Worm (Caenorhabditis elegans) whole organism, L2 larva: ENCODE data around the gene fbxa-169.
"Not testable (repeated sequence)": the region's sequence is repeated elsewhere in the genome, so short reads cannot be mapped to it uniquely, and the experiment has no call there.

Experiments
- C34F6.9 ChIP-seq: fragments of 150-350 bp; optimal IDR thresholded peaks from 2 replicates; lab custom pipeline; 2014; ENCODE audit warnings: missing biosample characterization, missing genetic modification characterization
- F13H6.1 ChIP-seq: sonication (generic microtip); optimal IDR thresholded peaks from 2 replicates; lab custom pipeline; 2016; ENCODE audit warnings: missing genetic modification characterization, missing compliant biosample characterization
- R02D3.7 ChIP-seq: fragments of 150-350 bp; optimal IDR thresholded peaks from 2 replicates; lab custom pipeline; 2014; ENCODE audit warnings: missing biosample characterization, missing genetic modification characterization
- Y55F3AM.14 ChIP-seq: fragments of 200-800 bp; sonication (Bioruptor generic); optimal IDR thresholded peaks from 2 replicates; lab custom pipeline; 2018; ENCODE audit warnings: mild to moderate bottlenecking, missing genetic modification characterization, missing compliant biosample characterization
- ZK546.5 ChIP-seq: sonication (generic microtip); optimal IDR thresholded peaks from 2 replicates; lab custom pipeline; 2017; ENCODE audit warnings: missing biosample characterization, missing genetic modification characterization
- alr-1 ChIP-seq: fragments of 150-350 bp; optimal IDR thresholded peaks from 2 replicates; lab custom pipeline; 2014; ENCODE audit warnings: missing biosample characterization, missing genetic modification characterization
- aly-2 ChIP-seq: fragments of 150-350 bp; optimal IDR thresholded peaks from 2 replicates; lab custom pipeline; 2014; ENCODE audit warnings: missing biosample characterization, missing genetic modification characterization
- ama-1 ChIP-seq: fragments of 150-350 bp; optimal IDR thresholded peaks from 2 replicates; lab custom pipeline; 2018; ENCODE audit warnings: inconsistent platforms
- blmp-1 ChIP-seq: sonication (generic microtip); optimal IDR thresholded peaks from 2 replicates; lab custom pipeline; 2017; ENCODE audit warnings: missing genetic modification characterization, mild to moderate bottlenecking, missing compliant biosample characterization, antibody characterized with exemption, moderate library complexity; ENCODE audit not compliant: insufficient read depth
- ceh-16 ChIP-seq: fragments of 150-350 bp; optimal IDR thresholded peaks from 2 replicates; lab custom pipeline; 2014; ENCODE audit warnings: missing biosample characterization, missing genetic modification characterization
- ceh-82 ChIP-seq: fragments of 150-350 bp; optimal IDR thresholded peaks from 2 replicates; lab custom pipeline; 2014; ENCODE audit warnings: missing biosample characterization, missing genetic modification characterization
- crh-2 ChIP-seq: sonication (generic microtip); optimal IDR thresholded peaks from 2 replicates; lab custom pipeline; 2017; ENCODE audit warnings: missing biosample characterization, missing genetic modification characterization
- dmd-4 ChIP-seq: sonication (generic microtip); optimal IDR thresholded peaks from 2 replicates; lab custom pipeline; 2017; ENCODE audit warnings: missing biosample characterization, missing genetic modification characterization
- egl-27 ChIP-seq: sonication (generic microtip); optimal IDR thresholded peaks from 3 replicates; lab custom pipeline; 2017; ENCODE audit warnings: missing biosample characterization, missing genetic modification reagents, missing genetic modification characterization
- elt-3 ChIP-seq: sonication (generic microtip); optimal IDR thresholded peaks from 2 replicates; lab custom pipeline; 2017; ENCODE audit warnings: missing biosample characterization, missing genetic modification characterization
- fos-1 ChIP-seq: fragments of 150-350 bp; optimal IDR thresholded peaks from 2 replicates; lab custom pipeline; 2014; ENCODE audit warnings: missing biosample characterization, missing genetic modification characterization
- gmeb-1 ChIP-seq: fragments of 150-350 bp; optimal IDR thresholded peaks from 2 replicates; lab custom pipeline; 2014; ENCODE audit warnings: missing biosample characterization, missing genetic modification characterization
- lin-11 ChIP-seq: fragments of 150-350 bp; sonication (generic microtip); optimal IDR thresholded peaks from 2 replicates; lab custom pipeline; 2014; ENCODE audit warnings: missing biosample characterization, missing genetic modification characterization, inconsistent platforms, mixed read lengths
- lin-13 ChIP-seq: fragments of 150-350 bp; optimal IDR thresholded peaks from 2 replicates; lab custom pipeline; 2014; ENCODE audit warnings: missing biosample characterization, missing genetic modification reagents, missing genetic modification characterization
- lin-39 ChIP-seq: fragments of 150-350 bp; optimal IDR thresholded peaks from 2 replicates; lab custom pipeline; 2014; ENCODE audit warnings: missing biosample characterization, missing genetic modification reagents, missing genetic modification characterization
- lsy-2 ChIP-seq, 2 experiments: fragments of 150-350 bp in 1 of 2; sonication (generic microtip) in 1 of 2; optimal IDR thresholded peaks; 2 replicates each; lab custom pipeline; 2014 to 2017; ENCODE audit warnings: missing biosample characterization in 2 of 2, missing genetic modification characterization in 2 of 2
- mbf-1 ChIP-seq: sonication (generic microtip); optimal IDR thresholded peaks from 2 replicates; lab custom pipeline; 2017; ENCODE audit warnings: missing biosample characterization, missing genetic modification characterization
- mdl-1 ChIP-seq, 2 experiments: fragments of 150-350 bp in 1 of 2; sonication (generic microtip) in 1 of 2; optimal IDR thresholded peaks; 2 replicates each; lab custom pipeline; 2017; ENCODE audit warnings: missing biosample characterization in 2 of 2, missing genetic modification characterization in 2 of 2
- nhr-10 ChIP-seq: sonication (generic microtip); optimal IDR thresholded peaks from 2 replicates; lab custom pipeline; 2017; ENCODE audit warnings: missing biosample characterization, missing genetic modification characterization
- nhr-11 ChIP-seq: fragments of 150-350 bp; optimal IDR thresholded peaks from 2 replicates; lab custom pipeline; 2014; ENCODE audit warnings: missing biosample characterization, missing genetic modification characterization
- nhr-129 ChIP-seq: fragments of 150-350 bp; optimal IDR thresholded peaks from 2 replicates; lab custom pipeline; 2014; ENCODE audit warnings: missing biosample characterization, missing genetic modification characterization
- nhr-21 ChIP-seq: fragments of 150-350 bp; optimal IDR thresholded peaks from 2 replicates; lab custom pipeline; 2014; ENCODE audit warnings: missing biosample characterization, missing genetic modification characterization
- nhr-23 ChIP-seq: fragments of 150-350 bp; optimal IDR thresholded peaks from 2 replicates; lab custom pipeline; 2014; ENCODE audit warnings: missing biosample characterization, missing genetic modification reagents, missing genetic modification characterization
- nhr-237 ChIP-seq: fragments of 150-350 bp; optimal IDR thresholded peaks from 2 replicates; lab custom pipeline; 2014; ENCODE audit warnings: missing biosample characterization, missing genetic modification characterization
- nhr-25 ChIP-seq: fragments of 150-350 bp; sonication (generic microtip); optimal IDR thresholded peaks from 3 replicates; lab custom pipeline; 2014; ENCODE audit warnings: missing biosample characterization, missing genetic modification characterization
- nhr-6 ChIP-seq: fragments of 150-350 bp; optimal IDR thresholded peaks from 2 replicates; lab custom pipeline; 2014; ENCODE audit warnings: missing biosample characterization, missing genetic modification characterization
- nhr-77 ChIP-seq: fragments of 150-350 bp; optimal IDR thresholded peaks from 2 replicates; lab custom pipeline; 2014; ENCODE audit warnings: missing biosample characterization, missing genetic modification characterization
- peb-1 ChIP-seq: fragments of 150-350 bp; optimal IDR thresholded peaks from 2 replicates; lab custom pipeline; 2014; ENCODE audit warnings: missing biosample characterization, missing genetic modification characterization
- sem-4 ChIP-seq: fragments of 150-350 bp; optimal IDR thresholded peaks from 2 replicates; lab custom pipeline; 2014; ENCODE audit warnings: missing biosample characterization, missing genetic modification reagents, missing genetic modification characterization
- skn-1 ChIP-seq: sonication (generic microtip); optimal IDR thresholded peaks from 2 replicates; lab custom pipeline; 2017; ENCODE audit warnings: missing biosample characterization, missing genetic modification characterization
- sma-3 ChIP-seq: sonication (generic microtip); optimal IDR thresholded peaks from 2 replicates; lab custom pipeline; 2016; ENCODE audit warnings: missing genetic modification reagents, missing genetic modification characterization, missing compliant biosample characterization
- sma-9 ChIP-seq, 2 experiments: fragments of 150-350 bp in 1 of 2; sonication (generic microtip) in 1 of 2; optimal IDR thresholded peaks; 2 replicates each; lab custom pipeline; 2014 to 2016; ENCODE audit warnings: missing genetic modification characterization in 2 of 2, mild to moderate bottlenecking in 1 of 2, missing biosample characterization in 1 of 2, missing compliant biosample characterization in 1 of 2, missing genetic modification reagents in 1 of 2, moderate library complexity in 1 of 2
- unc-39 ChIP-seq: fragments of 150-350 bp; optimal IDR thresholded peaks from 2 replicates; lab custom pipeline; 2014; ENCODE audit warnings: missing biosample characterization, missing genetic modification characterization
- unc-55 ChIP-seq: fragments of 150-350 bp; sonication (generic microtip); optimal IDR thresholded peaks from 3 replicates; lab custom pipeline; 2014; ENCODE audit warnings: missing biosample characterization, missing genetic modification reagents, missing genetic modification characterization
- ztf-1 ChIP-seq: fragments of 200-800 bp; sonication (Bioruptor generic); conservative IDR thresholded peaks from 2 replicates; pipeline ENCODE4 v1.3.6; 2022; ENCODE audit warnings: missing genetic modification characterization, missing compliant biosample characterization

fbxa-169 gene

DNA sequence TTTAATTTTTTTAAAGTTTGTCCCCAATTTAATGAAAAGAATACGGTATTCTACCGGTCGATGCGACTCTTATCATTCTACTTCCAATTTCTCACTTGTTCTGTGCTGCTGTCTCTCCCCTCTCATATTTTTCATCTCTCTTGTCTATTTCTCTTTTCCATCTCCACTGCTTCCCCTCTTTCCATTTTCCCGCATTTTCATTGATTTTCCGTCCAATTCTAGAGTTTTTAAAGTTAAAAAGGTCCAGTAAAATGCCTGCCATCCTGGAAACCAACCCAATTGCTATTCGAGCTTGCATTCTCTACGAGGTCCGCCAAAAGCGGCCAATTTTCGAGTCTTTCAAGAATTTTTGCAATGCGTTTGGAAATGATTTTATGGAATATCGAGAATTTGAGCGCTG, 7.0 kb upstream of the fbxa-169 start, which contains the start of gene fbxa-167:
Gene fbxa-167 (plus strand): TSS at position 179 of the 400 bp plus-strand sequence.
- peak; percentile 4 for TF ChIP-seq fos-1 (tag; lab: Kevin White, UChicago)
- peak; percentile 16 for TF ChIP-seq unc-55 (GFP tag; lab: Kevin White, UChicago)
- TF ChIP-seq ZK546.5 (tag; lab: Kevin White, UChicago): no peak

- TF ChIP-seq blmp-1 (tag; lab: Kevin White, UChicago); alr-1; aly-2 (tag; lab: Kevin White, UChicago): not testable (repeated sequence)
These were observed 6.4 kb downstream of the fbxa-169 start, which contains the start of gene C31C9.9 for ce11 chrII:13654723-13655122. TSS of gene C31C9.9 (plus strand) at chrII:13655023.

- not testable (repeated sequence) for TF ChIP-seq gmeb-1 (tag; lab: Kevin White, UChicago); elt-3; nhr-10 (tag; lab: Kevin White, UChicago)
These were observed 13.7 kb downstream of the fbxa-169 start, which contains the start of gene C31C9.6 for ce11 chrII:13661990-13662389. TSS of gene C31C9.6 (minus strand) at chrII:13662090.

DNA sequence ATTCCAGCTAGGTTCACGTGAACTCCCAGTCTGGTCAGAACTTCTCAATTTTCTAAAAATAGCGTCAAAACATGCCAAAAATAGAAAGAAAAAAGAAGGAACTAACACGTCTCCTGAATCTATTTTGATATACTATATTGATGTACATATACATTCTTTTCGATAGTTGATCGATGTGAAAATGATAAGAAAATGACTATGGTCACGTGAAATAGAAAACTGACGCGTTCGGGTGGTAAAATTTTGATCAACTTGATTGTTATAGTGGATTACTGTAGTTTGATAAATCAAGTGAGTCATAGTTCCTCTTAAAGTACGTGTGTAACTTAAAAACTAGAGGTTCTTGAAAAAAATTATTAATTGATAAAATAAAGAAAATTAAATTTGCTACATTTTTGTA, 16.1 kb downstream of the fbxa-169 start:
- no peak for TF ChIP-seq nhr-237 (tag; lab: Kevin White, UChicago)
- TF ChIP-seq nhr-21: peak; percentile 16
- TF ChIP-seq sma-3 (GFP tag; lab: Kevin White, UChicago): peak; percentile 45
- peak; percentile 73 for TF ChIP-seq crh-2
- no peak for TF ChIP-seq C34F6.9
- peak in 1 of 2 experiments; percentile 63 for TF ChIP-seq lsy-2 (tag; optimal IDR thresholded peaks at IDR 0.05; lab: Kevin White, UChicago)
- TF ChIP-seq peb-1: no peak
- TF ChIP-seq F13H6.1 (tag; lab: Kevin White, UChicago): no peak
- no peak for TF ChIP-seq alr-1
- no peak for TF ChIP-seq unc-39
- TF ChIP-seq ztf-1: no peak
- no peak for TF ChIP-seq nhr-11 (tag; lab: Kevin White, UChicago)
- peak; percentile 13 for TF ChIP-seq gmeb-1 (tag; lab: Kevin White, UChicago)
- TF ChIP-seq sem-4: no peak
- no peak for TF ChIP-seq R02D3.7 (tag; lab: Kevin White, UChicago)
- TF ChIP-seq ceh-16 (tag; lab: Kevin White, UChicago): no peak
- no peak for TF ChIP-seq nhr-23
- peak; percentile 66 for TF ChIP-seq fos-1 (tag; lab: Kevin White, UChicago)
- peak; percentile 61 for TF ChIP-seq sma-9 (GFP tag; optimal IDR thresholded peaks at IDR 0.05; lab: Kevin White, UChicago)
- TF ChIP-seq sma-9 (tag; optimal IDR thresholded peaks at IDR 0.05; lab: Kevin White, UChicago): no peak
- no peak for TF ChIP-seq dmd-4 (tag; lab: Kevin White, UChicago)
- no peak for TF ChIP-seq ZK546.5 (tag; lab: Kevin White, UChicago)
- no peak for TF ChIP-seq lin-11
- TF ChIP-seq mbf-1 (tag; lab: Kevin White, UChicago): no peak

- TF ChIP-seq mdl-1 (tag; optimal IDR thresholded peaks at IDR 0.05; lab: Kevin White, UChicago) (no peak), alr-1 (no peak), peb-1 (no peak), dmd-4 (tag; lab: Kevin White, UChicago) (no peak), elt-3 (no peak), mbf-1 (tag; lab: Kevin White, UChicago) (no peak), lsy-2 (tag; optimal IDR thresholded peaks at IDR 0.05; lab: Kevin White, UChicago) (peak in 1 of 2 experiments; percentile 37), gmeb-1 (tag; lab: Kevin White, UChicago) (peak; percentile 28), ZK546.5 (tag; lab: Kevin White, UChicago) (no peak), lin-39 (no peak), nhr-23 (no peak), egl-27 (tag; lab: Kevin White, UChicago) (peak; percentile 49), sma-3 (GFP tag; lab: Kevin White, UChicago) (peak; percentile 38), aly-2 (tag; lab: Kevin White, UChicago) (no peak), fos-1 (tag; lab: Kevin White, UChicago) (peak; percentile 90), lin-13 (GFP tag; lab: Kevin White, UChicago) (no peak), nhr-25 (no peak), nhr-237 (tag; lab: Kevin White, UChicago) (no peak), unc-55 (GFP tag; lab: Kevin White, UChicago) (no peak), nhr-77 (tag; lab: Kevin White, UChicago) (no peak), unc-39 (no peak), nhr-6 (no peak), ceh-82 (tag; lab: Kevin White, UChicago) (no peak), skn-1 (tag; lab: Kevin White, UChicago) (no peak), ceh-16 (tag; lab: Kevin White, UChicago) (no peak), C34F6.9 (no peak), crh-2 (peak; percentile 73), sma-9 (GFP tag; optimal IDR thresholded peaks at IDR 0.05; lab: Kevin White, UChicago) (peak; percentile 85), sma-9 (tag; optimal IDR thresholded peaks at IDR 0.05; lab: Kevin White, UChicago) (no peak), ama-1 (lab: Kevin White, UChicago) (no peak), nhr-129 (tag; lab: Kevin White, UChicago) (no peak), Y55F3AM.14 (no peak), nhr-10 (tag; lab: Kevin White, UChicago) (no peak)
These were observed 16.8 kb downstream of the fbxa-169 start for ce11 chrII:13664993-13665680.
